Fruit fly (Drosophila melanogaster) whole organism, embryonic: ENCODE results near the gene ZIPIC.

Experiments
- Abd-B ChIP-seq: fragments of 200-800 bp; sonication (Bioruptor generic); optimal IDR thresholded peaks from 2 replicates; lab custom pipeline; 2018; ENCODE audit warnings: missing biosample characterization, mild to moderate bottlenecking, missing genetic modification characterization, moderate library complexity
- Antp ChIP-seq: fragments of 200-800 bp; sonication (Bioruptor generic); optimal IDR thresholded peaks from 3 replicates; lab custom pipeline; 2016; ENCODE audit warnings: missing biosample characterization, missing genetic modification characterization
- Bteb2 ChIP-seq: fragments of 200-800 bp; sonication (Bioruptor generic); optimal IDR thresholded peaks from 2 replicates; lab custom pipeline; 2016; ENCODE audit warnings: missing biosample characterization, missing genetic modification characterization
- CG10654 ChIP-seq: fragments of 200-800 bp; sonication (Bioruptor generic); optimal IDR thresholded peaks from 2 replicates; lab custom pipeline; 2016; ENCODE audit warnings: missing biosample characterization, missing genetic modification characterization
- CG11695 ChIP-seq: fragments of 200-800 bp; sonication (Bioruptor generic); IDR thresholded peaks from 3 replicates; pipeline ENCODE4 v1.3.6; 2022; ENCODE audit warnings: missing biosample characterization, missing genetic modification characterization
- CG12155 ChIP-seq: fragments of 200-800 bp; sonication (Bioruptor generic); optimal IDR thresholded peaks from 3 replicates; lab custom pipeline; 2016; ENCODE audit warnings: missing biosample characterization, missing genetic modification characterization
- CG13775 ChIP-seq: fragments of 200-800 bp; sonication (Bioruptor generic); optimal IDR thresholded peaks from 3 replicates; lab custom pipeline; 2017; ENCODE audit warnings: missing biosample characterization, mild to moderate bottlenecking, missing genetic modification characterization
- CG14667 ChIP-seq: fragments of 200-800 bp; sonication (Bioruptor generic); IDR thresholded peaks from 2 replicates; pipeline ENCODE4 v1.3.6; 2022; ENCODE audit warnings: missing biosample characterization, missing genetic modification characterization
- CG15601 ChIP-seq: fragments of 200-800 bp; sonication (Bioruptor generic); optimal IDR thresholded peaks from 3 replicates; lab custom pipeline; 2019; ENCODE audit warnings: missing biosample characterization, mild to moderate bottlenecking, missing genetic modification characterization, moderate library complexity
- CG18262 ChIP-seq: fragments of 200-800 bp; optimal IDR thresholded peaks from 3 replicates; lab custom pipeline; 2019; ENCODE audit warnings: missing biosample characterization, mild to moderate bottlenecking, missing genetic modification characterization, moderate library complexity
- CG2678 ChIP-seq: fragments of 200-800 bp; sonication (Bioruptor generic); optimal IDR thresholded peaks from 3 replicates; lab custom pipeline; 2019; ENCODE audit warnings: missing biosample characterization, mild to moderate bottlenecking, missing genetic modification characterization, moderate library complexity
- CG2712 ChIP-seq: fragments of 200-800 bp; optimal IDR thresholded peaks from 3 replicates; lab custom pipeline; 2019; ENCODE audit warnings: missing biosample characterization, mild to moderate bottlenecking, missing genetic modification characterization, moderate library complexity
- CG3838 ChIP-seq: fragments of 200-800 bp; sonication (Bioruptor generic); optimal IDR thresholded peaks from 3 replicates; lab custom pipeline; 2016; ENCODE audit warnings: missing biosample characterization, missing genetic modification characterization
- CG3995 ChIP-seq: fragments of 200-800 bp; sonication (Bioruptor generic); optimal IDR thresholded peaks from 3 replicates; lab custom pipeline; 2016; ENCODE audit warnings: missing biosample characterization, missing genetic modification characterization
- CG6791 ChIP-seq: fragments of 200-800 bp; sonication (Bioruptor generic); IDR thresholded peaks from 3 replicates; pipeline ENCODE4 v1.3.6; 2022; ENCODE audit warnings: missing biosample characterization, missing genetic modification characterization; ENCODE audit not compliant: partially characterized antibody
- CG9797 ChIP-seq: fragments of 200-800 bp; sonication (Bioruptor generic); optimal IDR thresholded peaks from 3 replicates; lab custom pipeline; 2018; ENCODE audit warnings: missing biosample characterization, mild to moderate bottlenecking, missing genetic modification characterization
- Camta ChIP-seq: fragments of 200-800 bp; sonication (Bioruptor generic); optimal IDR thresholded peaks from 2 replicates; lab custom pipeline; 2016; ENCODE audit warnings: missing biosample characterization, missing genetic modification characterization
- Dref ChIP-seq: fragments of 200-800 bp; sonication (Bioruptor generic); IDR thresholded peaks from 2 replicates; pipeline ENCODE4 v1.3.6; 2022; ENCODE audit warnings: missing biosample characterization, missing genetic modification characterization
- Ets97D ChIP-seq: fragments of 200-800 bp; sonication (Bioruptor generic); optimal IDR thresholded peaks from 3 replicates; lab custom pipeline; 2016; ENCODE audit warnings: missing biosample characterization, missing genetic modification characterization
- HLHmδ ChIP-seq: fragments of 200-800 bp; sonication (Bioruptor generic); optimal IDR thresholded peaks from 2 replicates; lab custom pipeline; 2018; ENCODE audit warnings: missing biosample characterization, mild to moderate bottlenecking, missing genetic modification characterization, moderate library complexity
- Kr ChIP-seq: fragments of 200-800 bp; sonication (Bioruptor generic); optimal IDR thresholded peaks from 2 replicates; lab custom pipeline; 2017; ENCODE audit warnings: missing biosample characterization, mild to moderate bottlenecking, missing genetic modification characterization
- Max ChIP-seq: fragments of 200-800 bp; sonication (Bioruptor generic); optimal IDR thresholded peaks from 2 replicates; lab custom pipeline; 2016; ENCODE audit warnings: missing biosample characterization, mild to moderate bottlenecking, missing genetic modification characterization
- Optix ChIP-seq: fragments of 200-800 bp; sonication (Bioruptor generic); IDR thresholded peaks from 3 replicates; pipeline ENCODE4 v1.3.6; 2022; ENCODE audit warnings: missing biosample characterization, missing genetic modification characterization
- TFAM ChIP-seq: fragments of 200-800 bp; sonication (Bioruptor generic); optimal IDR thresholded peaks from 2 replicates; lab custom pipeline; 2017; ENCODE audit warnings: missing biosample characterization, missing genetic modification characterization, inconsistent platforms
- Trl ChIP-seq, 3 experiments: fragments of >200 bp in 2 of 3; fragments of 200-800 bp in 1 of 3; sonication (Bioruptor generic) in 1 of 3; optimal IDR thresholded peaks; 2 replicates in 1 of 3; 3 replicates in 2 of 3; lab custom pipeline; 2016 to 2017; ENCODE audit warnings: missing biosample characterization in 1 of 3, missing genetic modification characterization in 1 of 3
- Xrp1 ChIP-seq: fragments of 200-800 bp; sonication (Bioruptor generic); IDR thresholded peaks from 2 replicates; pipeline ENCODE4 v1.3.6; 2022; ENCODE audit warnings: missing biosample characterization, missing genetic modification characterization
- abd-A ChIP-seq: fragments of 200-800 bp; sonication (Bioruptor generic); optimal IDR thresholded peaks from 3 replicates; lab custom pipeline; 2019; ENCODE audit warnings: missing biosample characterization, mild to moderate bottlenecking, missing genetic modification characterization, moderate library complexity
- ara ChIP-seq: fragments of 200-800 bp; sonication (Bioruptor generic); IDR thresholded peaks from 2 replicates; pipeline ENCODE4 v1.3.6; 2022; ENCODE audit warnings: missing biosample characterization, missing genetic modification characterization
- ash1 ChIP-seq: fragments of 200-800 bp; sonication (Bioruptor generic); optimal IDR thresholded peaks from 2 replicates; lab custom pipeline; 2018; ENCODE audit warnings: missing biosample characterization, mild to moderate bottlenecking, missing genetic modification characterization
- bowl ChIP-seq: fragments of 200-800 bp; sonication (Bioruptor generic); IDR thresholded peaks from 2 replicates; pipeline ENCODE4 v1.3.6; 2022; ENCODE audit warnings: missing biosample characterization, missing genetic modification characterization
- caup ChIP-seq: fragments of 200-800 bp; sonication (Bioruptor generic); optimal IDR thresholded peaks from 3 replicates; lab custom pipeline; 2017; ENCODE audit warnings: missing biosample characterization, mild to moderate bottlenecking, missing genetic modification characterization, moderate library complexity; ENCODE audit not compliant: severe bottlenecking
- dimm ChIP-seq: fragments of 200-800 bp; sonication (Bioruptor generic); IDR thresholded peaks from 2 replicates; pipeline ENCODE4 v1.3.6; 2022; ENCODE audit warnings: missing biosample characterization, missing genetic modification characterization
- exex ChIP-seq: fragments of 200-800 bp; sonication (Bioruptor generic); optimal IDR thresholded peaks from 4 replicates; lab custom pipeline; 2018; ENCODE audit warnings: missing biosample characterization, mild to moderate bottlenecking, missing genetic modification characterization, moderate library complexity
- kay ChIP-seq: fragments of 200-800 bp; sonication (Bioruptor generic); optimal IDR thresholded peaks from 2 replicates; lab custom pipeline; 2016; ENCODE audit warnings: missing biosample characterization, missing genetic modification characterization
- ken ChIP-seq: fragments of 200-800 bp; sonication (Bioruptor generic); IDR thresholded peaks from 3 replicates; pipeline ENCODE4 v1.3.6; 2022; ENCODE audit warnings: missing biosample characterization, missing genetic modification characterization
- maf-S ChIP-seq: fragments of 200-800 bp; sonication (Bioruptor generic); optimal IDR thresholded peaks from 2 replicates; lab custom pipeline; 2016; ENCODE audit warnings: missing biosample characterization, missing genetic modification characterization
- mam ChIP-seq: fragments of 200-800 bp; sonication (Bioruptor generic); optimal IDR thresholded peaks from 3 replicates; lab custom pipeline; 2016; ENCODE audit warnings: missing biosample characterization, missing genetic modification characterization
- onecut ChIP-seq: fragments of 200-800 bp; sonication (Bioruptor generic); IDR thresholded peaks from 2 replicates; pipeline ENCODE4 v1.3.6; 2022; ENCODE audit warnings: missing biosample characterization, missing genetic modification characterization
- peb ChIP-seq: fragments of 200-800 bp; sonication (Bioruptor generic); IDR thresholded peaks from 2 replicates; pipeline ENCODE4 v1.3.6; 2022; ENCODE audit warnings: missing biosample characterization, missing genetic modification characterization
- phol ChIP-seq: fragments of 200-800 bp; sonication (Bioruptor generic); optimal IDR thresholded peaks from 3 replicates; lab custom pipeline; 2018; ENCODE audit warnings: missing biosample characterization, mild to moderate bottlenecking, missing genetic modification characterization, moderate library complexity
- repo ChIP-seq: fragments of 200-800 bp; sonication (Bioruptor generic); optimal IDR thresholded peaks from 2 replicates; lab custom pipeline; 2016; ENCODE audit warnings: missing biosample characterization, missing genetic modification characterization
- row ChIP-seq: fragments of 200-800 bp; sonication (Bioruptor generic); IDR thresholded peaks from 3 replicates; pipeline ENCODE4 v1.3.6; 2022; ENCODE audit warnings: missing biosample characterization, missing genetic modification characterization
- sc ChIP-seq, 3 experiments: fragments of >200 bp in 2 of 3; fragments of 200-800 bp in 1 of 3; sonication (Bioruptor generic) in 1 of 3; optimal IDR thresholded peaks; 2 replicates in 2 of 3; 3 replicates in 1 of 3; lab custom pipeline; 2017; ENCODE audit warnings: mild to moderate bottlenecking in 1 of 3, missing biosample characterization in 1 of 3, missing genetic modification characterization in 1 of 3, missing genetic modification reagents in 1 of 3
- schlank ChIP-seq: fragments of 200-800 bp; sonication (Bioruptor generic); optimal IDR thresholded peaks from 2 replicates; lab custom pipeline; 2018; ENCODE audit warnings: missing biosample characterization, mild to moderate bottlenecking, missing genetic modification characterization
- sens ChIP-seq: fragments of 200-800 bp; sonication (Bioruptor generic); peaks from one replicate; lab custom pipeline; 2016; ENCODE audit warnings: missing biosample characterization, missing genetic modification characterization
- slbo ChIP-seq: fragments of 200-800 bp; sonication (Bioruptor generic); IDR thresholded peaks from 2 replicates; pipeline ENCODE4 v1.3.6; 2022; ENCODE audit warnings: missing biosample characterization, missing genetic modification characterization
- stwl ChIP-seq: fragments of 200-800 bp; sonication (Bioruptor generic); optimal IDR thresholded peaks from 3 replicates; lab custom pipeline; 2018; ENCODE audit warnings: missing biosample characterization, mild to moderate bottlenecking, missing genetic modification characterization, moderate library complexity
- twi ChIP-seq: fragments of 200-800 bp; optimal IDR thresholded peaks from 2 replicates; lab custom pipeline; 2019; ENCODE audit warnings: missing biosample characterization, mild to moderate bottlenecking, missing genetic modification characterization, moderate library complexity

The ZIPIC gene

DNA sequence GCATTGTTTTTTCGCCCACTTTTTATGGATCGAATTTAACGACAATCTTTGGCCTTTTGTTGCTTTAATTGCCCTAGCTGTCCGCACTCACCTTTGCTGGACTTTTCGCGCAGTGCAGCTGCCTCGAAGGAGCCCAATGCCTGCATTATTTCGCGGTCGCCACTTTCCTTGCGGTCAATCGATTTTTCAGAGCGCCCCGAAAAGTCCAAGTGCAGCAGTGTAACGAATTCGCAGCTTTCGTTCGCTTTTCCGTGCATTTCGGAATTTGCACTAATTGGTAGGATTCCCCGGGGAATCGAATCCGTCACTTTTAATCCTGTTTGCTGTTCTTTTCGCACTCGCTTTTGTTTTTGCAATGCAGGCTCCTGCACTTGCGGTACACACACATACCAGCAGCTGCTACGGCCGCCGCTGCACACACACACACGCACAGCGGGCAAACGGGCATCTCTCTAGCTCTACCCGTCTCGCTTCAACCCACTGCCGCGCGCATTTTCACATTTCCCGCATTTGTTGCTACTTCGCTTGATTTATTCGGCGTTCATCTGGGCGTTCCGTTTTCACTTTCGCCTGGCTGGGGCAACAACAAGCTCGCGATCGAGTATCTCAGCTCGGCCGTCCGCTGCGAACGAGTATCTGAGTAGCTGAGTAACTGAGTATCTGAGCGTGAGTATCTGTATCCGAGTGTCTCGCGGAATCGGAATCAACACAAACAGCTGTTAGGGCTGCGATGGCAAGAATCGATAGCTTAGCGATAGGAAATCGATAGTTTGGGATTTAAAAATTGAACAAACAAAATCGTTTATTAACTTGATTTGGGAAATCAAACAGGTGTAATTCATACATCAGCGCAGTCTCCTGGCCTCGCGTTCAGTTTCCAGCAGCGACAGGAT is 14.9 kb downstream of the ZIPIC start, which contains the start of gene Mgat2 (continued):
- no peak for TF ChIP-seq Antp (GFP tag; lab: Kevin White, UChicago)
- TF ChIP-seq bowl: peak; percentile 53; the same call in 1 of the 2 replicates
- peak; percentile 86 for TF ChIP-seq CG6791 (GFP tag; lab: Robert Waterston, UW)
- no peak for TF ChIP-seq Camta (GFP tag; lab: Kevin White, UChicago)
- TF ChIP-seq kay (GFP tag; lab: Kevin White, UChicago): no peak
- peak; percentile 62 for TF ChIP-seq ash1 (GFP tag; lab: Kevin White, UChicago)
- no peak for TF ChIP-seq CG10654 (GFP tag; lab: Kevin White, UChicago)
- TF ChIP-seq Optix (GFP tag; lab: Robert Waterston, UW): peak; percentile 30; the same call in 1 of the 3 replicates
- TF ChIP-seq CG18262 (tag; lab: Kevin White, UChicago): peak; percentile 30
- TF ChIP-seq sc (optimal IDR thresholded peaks at IDR 0.05; lab: Kevin White, UChicago): no peak
- TF ChIP-seq sc (GFP tag; optimal IDR thresholded peaks at IDR 0.05; lab: Kevin White, UChicago): no peak
- peak; percentile 77 for TF ChIP-seq Dref (GFP tag; lab: Robert Waterston, UW)
- peak; percentile 92 for TF ChIP-seq CG12155
- peak; percentile 44 for TF ChIP-seq Xrp1
- no peak for TF ChIP-seq CG3838 (GFP tag; lab: Kevin White, UChicago)
- TF ChIP-seq CG2678 (tag; lab: Kevin White, UChicago): no peak
- TF ChIP-seq Abd-B (GFP tag; lab: Kevin White, UChicago): no peak
- 0 out of 2 replicates have a peak, but pooled peaks have one; percentile 29 for TF ChIP-seq ara (GFP tag; lab: Robert Waterston, UW)
- no peak for TF ChIP-seq CG13775
- peak; percentile 71 for TF ChIP-seq CG15601 (tag; lab: Kevin White, UChicago)
- TF ChIP-seq caup: no peak
- peak; percentile 97 for TF ChIP-seq HLHmδ (GFP tag; lab: Kevin White, UChicago)
- TF ChIP-seq CG2712: peak; percentile 61
- no peak for TF ChIP-seq Kr
- TF ChIP-seq Ets97D (GFP tag; lab: Kevin White, UChicago): no peak
- TF ChIP-seq TFAM (GFP tag; lab: Kevin White, UChicago): no peak
- TF ChIP-seq CG14667: no peak
- no peak for TF ChIP-seq phol (tag; lab: Kevin White, UChicago)
- peak; percentile 57 for TF ChIP-seq twi (tag; lab: Kevin White, UChicago)
- TF ChIP-seq Bteb2 (GFP tag; lab: Kevin White, UChicago): no peak
- peak; percentile 3 for TF ChIP-seq Max (GFP tag; lab: Kevin White, UChicago)
- TF ChIP-seq row (GFP tag; lab: Robert Waterston, UW): no peak
- TF ChIP-seq ken (GFP tag; lab: Robert Waterston, UW): no peak
- TF ChIP-seq mam (GFP tag; lab: Kevin White, UChicago): no peak
- TF ChIP-seq slbo (GFP tag; lab: Robert Waterston, UW): no peak
- no peak for TF ChIP-seq peb
- no peak for TF ChIP-seq schlank (tag; lab: Kevin White, UChicago)
- TF ChIP-seq CG9797 (GFP tag; lab: Kevin White, UChicago): no peak
- no peak for TF ChIP-seq dimm (GFP tag; lab: Robert Waterston, UW)
- peak; percentile 45 to 61 for TF ChIP-seq Trl (optimal IDR thresholded peaks at IDR 0.05; lab: Kevin White, UChicago)
- peak; percentile 30 for TF ChIP-seq Trl (GFP tag; optimal IDR thresholded peaks at IDR 0.05; lab: Kevin White, UChicago)
- no peak for TF ChIP-seq maf-S (GFP tag; lab: Kevin White, UChicago)
- peak; percentile 94 for TF ChIP-seq onecut (GFP tag; lab: Robert Waterston, UW)
- peak; percentile 39 for TF ChIP-seq stwl (tag; lab: Kevin White, UChicago)
- no peak for TF ChIP-seq repo (GFP tag; lab: Kevin White, UChicago)
- TF ChIP-seq abd-A (tag; lab: Kevin White, UChicago): peak; percentile 96
- peak; percentile 30; the same call in 1 of the 3 replicates for TF ChIP-seq CG11695 (GFP tag; lab: Robert Waterston, UW)
- peak; percentile 65 for TF ChIP-seq sens (GFP tag; lab: Kevin White, UChicago)
- no peak for TF ChIP-seq exex
- TF ChIP-seq CG3995 (GFP tag; lab: Kevin White, UChicago): peak; percentile 3
